Fruit fly (Drosophila melanogaster): ENCODE measurements around the gene CG11841.

The CG11841 gene

DNA sequence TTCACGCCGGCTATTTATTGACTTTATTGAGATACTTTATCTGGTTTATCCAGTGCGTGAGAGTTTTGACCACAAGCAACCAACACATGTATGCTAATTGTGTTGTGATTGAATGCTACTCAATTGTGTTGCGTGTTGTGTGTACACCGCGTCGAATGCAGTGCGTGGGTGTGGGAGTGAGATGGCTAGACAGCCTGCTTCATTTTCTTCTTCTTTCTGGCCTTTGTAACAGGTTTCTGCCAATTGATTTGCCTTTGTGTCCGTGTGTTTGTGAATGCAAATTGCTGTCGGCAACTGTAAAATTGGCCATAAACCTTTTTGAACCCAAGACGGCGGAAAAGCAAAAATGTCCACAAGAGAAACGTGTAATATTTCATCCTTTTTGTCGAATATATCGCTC, 36.0 kb downstream of the CG11841 start (continued):
- 0 out of 3 replicates have a peak, but pooled peaks have one; percentile 20 for TF ChIP-seq so (GFP tag; IDR thresholded peaks at IDR 0.05)
- peak in 1 of 2 experiments; percentile 11 for TF ChIP-seq eve (GFP tag; optimal IDR thresholded peaks at IDR 0.05)
- TF ChIP-seq HLHmδ (GFP tag; optimal IDR thresholded peaks at IDR 0.05), result peak; percentile 36
- TF ChIP-seq sr (GFP tag; IDR thresholded peaks at IDR 0.05), result peak; percentile 69; the same call in 2 of the 3 replicates
- TF ChIP-seq CG15479 (GFP tag; optimal IDR thresholded peaks at IDR 0.05), result peak; percentile 73
- TF ChIP-seq pzg (GFP tag; optimal IDR thresholded peaks at IDR 0.05), result no peak
- TF ChIP-seq bcd (GFP tag; optimal IDR thresholded peaks at IDR 0.05), result no peak
- no peak for TF ChIP-seq Bteb2 (GFP tag; optimal IDR thresholded peaks at IDR 0.05)
- peak in 1 of 2 experiments; percentile 59 for TF ChIP-seq tll (GFP tag; optimal IDR thresholded peaks at IDR 0.05)
- TF ChIP-seq wor (GFP tag; IDR thresholded peaks at IDR 0.05), result no peak
- peak; percentile 78 for TF ChIP-seq CG17385 (GFP tag; optimal IDR thresholded peaks at IDR 0.05)
- no peak for TF ChIP-seq NC2α (GFP tag; optimal IDR thresholded peaks at IDR 0.05)
- peak; percentile 71; the same call in 2 of the 3 replicates for TF ChIP-seq z (GFP tag; IDR thresholded peaks at IDR 0.05)
- no peak for TF ChIP-seq ssp (GFP tag; IDR thresholded peaks at IDR 0.05)
- TF ChIP-seq ftz-f1 (GFP tag; optimal IDR thresholded peaks at IDR 0.05), result no peak
- TF ChIP-seq CG32767 (GFP tag; IDR thresholded peaks at IDR 0.05), result 0 out of 2 replicates have a peak, but pooled peaks have one; percentile 37
- TF ChIP-seq Tbp (GFP tag; optimal IDR thresholded peaks at IDR 0.05), result no peak
- TF ChIP-seq CG16863 (GFP tag; optimal IDR thresholded peaks at IDR 0.05), result no peak
- peak; percentile 35; the same call in 1 of the 2 replicates for TF ChIP-seq Awh (GFP tag; IDR thresholded peaks at IDR 0.05)
- no peak for TF ChIP-seq pum (GFP tag; optimal IDR thresholded peaks at IDR 0.05)
- TF ChIP-seq sd (tag; optimal IDR thresholded peaks at IDR 0.05), result no peak
- TF ChIP-seq CG9932 (GFP tag; IDR thresholded peaks at IDR 0.05), result no peak
- no peak for TF ChIP-seq Dip3 (GFP tag; optimal IDR thresholded peaks at IDR 0.05)
- TF ChIP-seq CG9215 (GFP tag; IDR thresholded peaks at IDR 0.05), result no peak
- TF ChIP-seq CG1832 (GFP tag; optimal IDR thresholded peaks at IDR 0.05), result peak; percentile 14

DNA sequence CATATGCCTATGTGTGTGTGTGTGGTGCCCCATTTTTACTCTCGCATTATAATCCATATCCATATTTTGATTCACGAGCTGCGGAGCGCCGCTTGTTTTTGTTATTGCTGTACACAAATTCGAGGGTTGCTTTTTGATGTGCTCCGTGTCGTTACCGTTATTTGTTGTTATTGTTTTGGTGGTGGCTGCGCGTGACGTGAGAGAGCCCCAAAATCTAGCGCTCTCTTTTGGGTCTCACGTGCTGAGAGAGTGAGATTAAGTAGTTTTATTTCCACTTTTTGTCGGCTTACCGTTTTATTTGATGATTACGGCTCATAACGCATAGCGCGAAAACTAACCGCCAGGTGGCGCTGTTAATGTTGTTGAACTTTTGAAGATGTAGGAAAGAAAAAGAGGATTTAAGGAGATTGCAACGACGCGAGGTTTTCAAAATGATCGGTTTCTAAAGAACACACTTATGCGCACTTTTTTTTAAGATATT, 36.5 kb downstream of the CG11841 start:
- no peak for TF ChIP-seq NC2β (GFP tag; optimal IDR thresholded peaks at IDR 0.05)
- TF ChIP-seq Lpt (GFP tag; optimal IDR thresholded peaks at IDR 0.05), result no peak
- TF ChIP-seq CG12659 (GFP tag; optimal IDR thresholded peaks at IDR 0.05), result peak; percentile 0
- TF ChIP-seq CTCF (GFP tag; optimal IDR thresholded peaks at IDR 0.05), result peak; percentile 91
- TF ChIP-seq caup (GFP tag; optimal IDR thresholded peaks at IDR 0.05; ENCODE audit: severe bottlenecking), result peak; percentile 2
- peak; percentile 33 for TF ChIP-seq CG1529 (GFP tag; optimal IDR thresholded peaks at IDR 0.05)
- no peak for TF ChIP-seq danr (GFP tag; IDR thresholded peaks at IDR 0.05)
- peak; percentile 19 for TF ChIP-seq mirr (GFP tag; optimal IDR thresholded peaks at IDR 0.05)
- TF ChIP-seq CG15073 (GFP tag; optimal IDR thresholded peaks at IDR 0.05), result no peak
- peak; percentile 76 for TF ChIP-seq CG10979 (tag; optimal IDR thresholded peaks at IDR 0.05)
- TF ChIP-seq CG12744 (GFP tag; optimal IDR thresholded peaks at IDR 0.05), result no peak
- TF ChIP-seq TFAM (GFP tag; optimal IDR thresholded peaks at IDR 0.05), result no peak
- TF ChIP-seq cg (GFP tag; optimal IDR thresholded peaks at IDR 0.05), result peak; percentile 57
- TF ChIP-seq Atf3 (GFP tag; optimal IDR thresholded peaks at IDR 0.05), result no peak
- TF ChIP-seq E2f1 (GFP tag; IDR thresholded peaks at IDR 0.05), result no peak
- no peak for TF ChIP-seq CG1832 (GFP tag; optimal IDR thresholded peaks at IDR 0.05)
- TF ChIP-seq CG4707 (GFP tag; optimal IDR thresholded peaks at IDR 0.05), result peak; percentile 0
- TF ChIP-seq Ets65A (GFP tag), result peak; percentile 54
- TF ChIP-seq tap (tag; optimal IDR thresholded peaks at IDR 0.05), result no peak
- peak; percentile 51 for TF ChIP-seq sqz (GFP tag; optimal IDR thresholded peaks at IDR 0.05)
- peak; percentile 1 for TF ChIP-seq Myb (GFP tag; optimal IDR thresholded peaks at IDR 0.05)
- TF ChIP-seq CG14965 (GFP tag; optimal IDR thresholded peaks at IDR 0.05; ENCODE audit: borderline replicate concordance), result peak; percentile 74
- TF ChIP-seq abd-A (tag; optimal IDR thresholded peaks at IDR 0.05), result peak; percentile 91
- TF ChIP-seq Abd-B (GFP tag; optimal IDR thresholded peaks at IDR 0.05), result peak; percentile 22
- peak; percentile 29 for TF ChIP-seq CG6254 (GFP tag; optimal IDR thresholded peaks at IDR 0.05)
- TF ChIP-seq Trl (optimal IDR thresholded peaks at IDR 0.05), result peak; percentile 79 to 83
- TF ChIP-seq Trl (GFP tag; optimal IDR thresholded peaks at IDR 0.05), result no peak
- TF ChIP-seq gce (GFP tag; IDR thresholded peaks at IDR 0.05), result peak; percentile 53; the same call in 1 of the 3 replicates
- TF ChIP-seq CG2116 (GFP tag; optimal IDR thresholded peaks at IDR 0.05), result peak; percentile 13
